Worm (Caenorhabditis elegans) whole organism, young adult: ENCODE data around the gene abu-9.

Source experiments
- B0261.1 ChIP-seq: sonication (generic microtip); optimal IDR thresholded peaks from 2 replicates; lab custom pipeline; 2016; ENCODE audit warnings: mild to moderate bottlenecking, missing genetic modification characterization, moderate library complexity, missing compliant biosample characterization
- D2030.7 ChIP-seq: fragments of 200-800 bp; sonication (Bioruptor generic); IDR thresholded peaks from 2 replicates; pipeline ENCODE4 v1.3.6; 2022; ENCODE audit warnings: missing genetic modification reagents, missing genetic modification characterization, missing compliant biosample characterization
- F10E7.11 ChIP-seq: sonication (generic microtip); optimal IDR thresholded peaks from 2 replicates; lab custom pipeline; 2017; ENCODE audit warnings: mild to moderate bottlenecking, missing genetic modification characterization, moderate library complexity, missing compliant biosample characterization
- F22D6.2 ChIP-seq: sonication (generic microtip); optimal IDR thresholded peaks from 2 replicates; lab custom pipeline; 2016; ENCODE audit warnings: mild to moderate bottlenecking, missing genetic modification characterization, missing compliant biosample characterization
- F52B5.7 ChIP-seq: sonication (generic microtip); optimal IDR thresholded peaks from 2 replicates; lab custom pipeline; 2016; ENCODE audit warnings: mild to moderate bottlenecking, missing genetic modification characterization, missing compliant biosample characterization
- F57A8.1 ChIP-seq: fragments of 200-800 bp; sonication (Bioruptor generic); optimal IDR thresholded peaks from 2 replicates; lab custom pipeline; 2018; ENCODE audit warnings: mild to moderate bottlenecking, missing genetic modification characterization, moderate library complexity, missing compliant biosample characterization
- T07F8.4 ChIP-seq: sonication (generic microtip); optimal IDR thresholded peaks from 2 replicates; lab custom pipeline; 2016; ENCODE audit warnings: mild to moderate bottlenecking, missing genetic modification characterization, moderate library complexity, missing compliant biosample characterization
- Y53G8AR.9 ChIP-seq: fragments of 200-800 bp; sonication (Bioruptor generic); conservative IDR thresholded peaks from 2 replicates; pipeline ENCODE4 v1.3.6; 2022; ENCODE audit warnings: missing genetic modification reagents, missing genetic modification characterization, missing compliant biosample characterization
- Y56A3A.18 ChIP-seq: fragments of 200-800 bp; sonication (Bioruptor generic); IDR thresholded peaks from 2 replicates; pipeline ENCODE4 v1.3.6; 2022; ENCODE audit warnings: missing genetic modification reagents, missing genetic modification characterization, missing compliant biosample characterization
- Y67H2A.10 ChIP-seq: fragments of 200-800 bp; sonication (Bioruptor generic); conservative IDR thresholded peaks from 2 replicates; pipeline ENCODE4 v1.3.6; 2022; ENCODE audit warnings: missing genetic modification reagents, missing genetic modification characterization, missing compliant biosample characterization
- attf-6 ChIP-seq: fragments of 200-800 bp; sonication (Bioruptor generic); IDR thresholded peaks from 2 replicates; pipeline ENCODE4 v1.3.6; 2022; ENCODE audit warnings: missing genetic modification reagents, missing genetic modification characterization, missing compliant biosample characterization
- bed-2 ChIP-seq: fragments of 200-800 bp; sonication (Bioruptor generic); IDR thresholded peaks from 2 replicates; pipeline ENCODE4 v1.3.6; 2022; ENCODE audit warnings: missing genetic modification reagents, missing genetic modification characterization, missing compliant biosample characterization
- cebp-1 ChIP-seq, 2 experiments: fragments of 200-800 bp in 1 of 2; sonication (Bioruptor generic) in 1 of 2; sonication (generic microtip) in 1 of 2; IDR thresholded peaks in 1 of 2; optimal IDR thresholded peaks in 1 of 2; 2 replicates each; pipeline versions ENCODE4 v1.3.6 to Lab custom; 2017 to 2022; ENCODE audit warnings: missing compliant biosample characterization in 2 of 2, missing genetic modification characterization in 2 of 2, mild to moderate bottlenecking in 1 of 2, missing genetic modification reagents in 1 of 2, moderate library complexity in 1 of 2
- cebp-2 ChIP-seq: fragments of 200-800 bp; sonication (Bioruptor generic); IDR thresholded peaks from 2 replicates; pipeline ENCODE4 v1.3.6; 2022; ENCODE audit warnings: missing genetic modification characterization, missing compliant biosample characterization
- ceh-40 ChIP-seq: fragments of 200-800 bp; sonication (Bioruptor generic); IDR thresholded peaks from 2 replicates; pipeline ENCODE4 v1.3.6; 2022; ENCODE audit warnings: missing genetic modification characterization, missing compliant biosample characterization
- ceh-91 ChIP-seq: fragments of 200-800 bp; sonication (Bioruptor generic); IDR thresholded peaks from 2 replicates; pipeline ENCODE4 v1.3.6; 2022; ENCODE audit warnings: missing genetic modification reagents, missing genetic modification characterization, missing compliant biosample characterization
- chd-7 ChIP-seq: sonication (generic microtip); optimal IDR thresholded peaks from 2 replicates; lab custom pipeline; 2016; ENCODE audit warnings: mild to moderate bottlenecking, missing genetic modification characterization, moderate library complexity, missing compliant biosample characterization
- die-1 ChIP-seq: sonication (generic microtip); optimal IDR thresholded peaks from 2 replicates; lab custom pipeline; 2016; ENCODE audit warnings: missing genotype, mild to moderate bottlenecking, missing genetic modification characterization, missing compliant biosample characterization
- efl-1 ChIP-seq: fragments of 150-350 bp; optimal IDR thresholded peaks from 2 replicates; lab custom pipeline; 2014; ENCODE audit warnings: missing biosample characterization, missing genetic modification reagents, missing genetic modification characterization
- egl-44 ChIP-seq: fragments of 200-800 bp; sonication (Bioruptor generic); IDR thresholded peaks from 2 replicates; pipeline ENCODE4 v1.3.6; 2022; ENCODE audit warnings: missing genetic modification reagents, missing genetic modification characterization, missing compliant biosample characterization
- ets-4 ChIP-seq: fragments of 200-800 bp; sonication (Bioruptor generic); optimal IDR thresholded peaks from 2 replicates; lab custom pipeline; 2018; ENCODE audit warnings: mild to moderate bottlenecking, missing genetic modification characterization, missing compliant biosample characterization
- hlh-12 ChIP-seq: sonication (generic microtip); optimal IDR thresholded peaks from 2 replicates; lab custom pipeline; 2016; ENCODE audit warnings: missing genetic modification characterization, missing compliant biosample characterization
- lag-1 ChIP-seq: fragments of 200-800 bp; sonication (Bioruptor generic); IDR thresholded peaks from 2 replicates; pipeline ENCODE4 v1.3.6; 2022; ENCODE audit warnings: missing genetic modification reagents, missing genetic modification characterization, missing compliant biosample characterization
- lin-26 ChIP-seq: fragments of 200-800 bp; sonication (Bioruptor generic); IDR thresholded peaks from 2 replicates; pipeline ENCODE4 v1.3.6; 2022; ENCODE audit warnings: missing genetic modification reagents, missing genetic modification characterization, missing compliant biosample characterization
- lin-35 ChIP-seq, 3 experiments: fragments of 150-350 bp in 2 of 3; sonication (generic microtip) in 1 of 3; optimal IDR thresholded peaks; 2 replicates each; lab custom pipeline; 2014 to 2018; ENCODE audit warnings: missing biosample characterization in 3 of 3, missing genetic modification characterization in 3 of 3, missing genetic modification reagents in 3 of 3
- lin-54 ChIP-seq: fragments of 200-800 bp; sonication (Bioruptor generic); optimal IDR thresholded peaks from 2 replicates; lab custom pipeline; 2018; ENCODE audit warnings: mild to moderate bottlenecking, missing genetic modification characterization, missing compliant biosample characterization
- lir-1 ChIP-seq: fragments of 200-800 bp; sonication (Bioruptor generic); conservative IDR thresholded peaks from 2 replicates; pipeline ENCODE4 v1.3.6; 2022; ENCODE audit warnings: missing genetic modification reagents, missing genetic modification characterization, missing compliant biosample characterization
- lsl-1 ChIP-seq: fragments of 200-800 bp; sonication (Bioruptor generic); optimal IDR thresholded peaks from 2 replicates; lab custom pipeline; 2018; ENCODE audit warnings: mild to moderate bottlenecking, missing genetic modification characterization, moderate library complexity, missing compliant biosample characterization
- lsy-27 ChIP-seq: sonication (generic microtip); optimal IDR thresholded peaks from 2 replicates; lab custom pipeline; 2017; ENCODE audit warnings: missing genetic modification characterization, mild to moderate bottlenecking, missing compliant biosample characterization, antibody characterized with exemption, missing genotype, borderline replicate concordance; ENCODE audit not compliant: insufficient read depth
- nfya-2 ChIP-seq: fragments of 200-800 bp; sonication (Bioruptor generic); IDR thresholded peaks from 2 replicates; pipeline ENCODE4 v1.3.6; 2022; ENCODE audit warnings: missing genetic modification reagents, missing genetic modification characterization, missing compliant biosample characterization
- nfyb-1 ChIP-seq: fragments of 200-800 bp; sonication (Bioruptor generic); IDR thresholded peaks from 2 replicates; pipeline ENCODE4 v1.3.6; 2022; ENCODE audit warnings: missing genetic modification reagents, missing genetic modification characterization, missing compliant biosample characterization
- nhr-179 ChIP-seq: sonication (generic microtip); optimal IDR thresholded peaks from 2 replicates; lab custom pipeline; 2016; ENCODE audit warnings: mild to moderate bottlenecking, missing genetic modification characterization, missing compliant biosample characterization
- nhr-80 ChIP-seq: sonication (generic microtip); optimal IDR thresholded peaks from 2 replicates; lab custom pipeline; 2016; ENCODE audit warnings: missing genetic modification characterization, missing compliant biosample characterization
- pha-4 ChIP-seq: fragments of 150-350 bp; sonication (generic microtip); optimal IDR thresholded peaks from 2 replicates; lab custom pipeline; 2014; ENCODE audit warnings: missing biosample characterization, missing genetic modification reagents, missing genetic modification characterization
- rec-8 ChIP-seq, 2 experiments: sonication (generic microtip); optimal IDR thresholded peaks; 2 replicates each; lab custom pipeline; 2016; ENCODE audit warnings: mild to moderate bottlenecking in 2 of 2, missing genetic modification characterization in 2 of 2, missing genetic modification reagents in 2 of 2, missing genotype in 2 of 2, missing biosample characterization in 1 of 2, missing compliant biosample characterization in 1 of 2, moderate library complexity in 1 of 2
- rpc-1 ChIP-seq, 2 experiments: fragments of 150-350 bp in 1 of 2; sonication (generic microtip) in 1 of 2; optimal IDR thresholded peaks; 2 replicates each; lab custom pipeline; 2014 to 2018; ENCODE audit warnings: missing biosample characterization in 1 of 2, missing genetic modification characterization in 1 of 2, missing genetic modification reagents in 1 of 2, missing genotype in 1 of 2
- snpc-3.4 ChIP-seq: sonication (generic microtip); optimal IDR thresholded peaks from 2 replicates; lab custom pipeline; 2017; ENCODE audit warnings: missing genetic modification characterization, mild to moderate bottlenecking, missing compliant biosample characterization, antibody characterized with exemption, moderate library complexity, missing genotype, missing genetic modification reagents
- unc-62 ChIP-seq: fragments of 150-350 bp; optimal IDR thresholded peaks from 2 replicates; lab custom pipeline; 2014; ENCODE audit warnings: missing biosample characterization, missing genetic modification reagents, missing genetic modification characterization
- xnd-1 ChIP-seq: sonication (generic microtip); optimal IDR thresholded peaks from 2 replicates; lab custom pipeline; 2016; ENCODE audit warnings: missing genotype, missing genetic modification reagents, missing genetic modification characterization, missing compliant biosample characterization
- zfh-2 ChIP-seq: fragments of 200-800 bp; sonication (Bioruptor generic); conservative IDR thresholded peaks from 2 replicates; pipeline ENCODE4 v1.3.6; 2022; ENCODE audit warnings: missing genetic modification reagents, missing genetic modification characterization, missing compliant biosample characterization
- zim-3 ChIP-seq: sonication (generic microtip); optimal IDR thresholded peaks from 2 replicates; lab custom pipeline; 2017; ENCODE audit warnings: mild to moderate bottlenecking, missing genetic modification characterization, moderate library complexity, missing compliant biosample characterization
- ztf-22 ChIP-seq: fragments of 200-800 bp; sonication (Bioruptor generic); optimal IDR thresholded peaks from 2 replicates; lab custom pipeline; 2018; ENCODE audit warnings: mild to moderate bottlenecking, missing genetic modification characterization, moderate library complexity, missing compliant biosample characterization
- ztf-28 ChIP-seq: fragments of 200-800 bp; sonication (Bioruptor generic); IDR thresholded peaks from 2 replicates; pipeline ENCODE4 v1.3.6; 2022; ENCODE audit warnings: missing genetic modification reagents, missing genetic modification characterization, missing compliant biosample characterization

abu-9 gene

DNA sequence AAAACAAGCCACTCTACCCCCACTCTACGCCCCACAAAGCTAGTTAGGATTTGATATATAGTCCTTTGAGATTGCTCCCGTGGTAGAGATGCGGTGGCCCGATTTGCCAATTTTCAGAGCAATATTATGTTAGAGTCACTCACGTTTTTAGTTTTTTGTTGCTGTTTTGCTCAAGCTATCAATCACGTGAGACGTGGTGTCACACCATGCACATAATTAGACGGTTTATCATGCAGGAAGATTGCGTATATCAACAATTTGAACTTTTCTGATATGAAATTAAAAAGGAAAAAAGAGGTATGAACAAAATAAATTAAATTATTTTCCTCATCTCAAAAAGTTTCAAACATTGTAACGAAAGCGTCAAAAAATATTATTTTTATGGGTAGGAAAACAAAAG lies 34.4 kb downstream of the abu-9 start:
- TF ChIP-seq lin-26 (no peak), ztf-28 (no peak), cebp-1 (GFP tag; IDR thresholded peaks at IDR 0.05; lab: Robert Waterston, UW) (no peak), cebp-1 (tag; optimal IDR thresholded peaks at IDR 0.05; lab: Kevin White, UChicago) (no peak), efl-1 (GFP tag; lab: Kevin White, UChicago) (no peak), hlh-12 (tag; lab: Kevin White, UChicago) (no peak), Y53G8AR.9 (GFP tag; lab: Robert Waterston, UW) (no peak), nhr-80 (tag; lab: Kevin White, UChicago) (peak; percentile 51)

DNA sequence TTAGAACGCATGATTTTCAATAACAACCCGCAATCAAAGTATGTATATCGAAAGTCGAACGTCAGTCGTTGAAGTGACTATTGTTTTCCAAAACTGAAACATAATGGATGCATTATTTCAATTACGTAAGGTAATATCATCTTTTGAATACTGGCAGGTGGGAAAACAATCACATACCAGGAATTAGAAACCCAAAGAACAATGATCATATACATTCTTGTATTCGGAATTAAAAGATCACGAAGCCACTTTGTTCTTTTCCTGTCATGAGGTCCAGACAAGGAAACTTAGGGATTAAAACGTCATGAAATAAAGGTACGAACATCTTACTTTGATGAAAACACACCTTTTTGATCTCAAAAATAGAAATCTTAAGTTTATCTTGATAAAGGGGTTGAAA lies 40.5 kb downstream of the abu-9 start:
- no peak for TF ChIP-seq egl-44 (GFP tag; lab: Robert Waterston, UW)
- no peak for TF ChIP-seq lin-35 (GFP tag; optimal IDR thresholded peaks at IDR 0.05; lab: Kevin White, UChicago)

DNA sequence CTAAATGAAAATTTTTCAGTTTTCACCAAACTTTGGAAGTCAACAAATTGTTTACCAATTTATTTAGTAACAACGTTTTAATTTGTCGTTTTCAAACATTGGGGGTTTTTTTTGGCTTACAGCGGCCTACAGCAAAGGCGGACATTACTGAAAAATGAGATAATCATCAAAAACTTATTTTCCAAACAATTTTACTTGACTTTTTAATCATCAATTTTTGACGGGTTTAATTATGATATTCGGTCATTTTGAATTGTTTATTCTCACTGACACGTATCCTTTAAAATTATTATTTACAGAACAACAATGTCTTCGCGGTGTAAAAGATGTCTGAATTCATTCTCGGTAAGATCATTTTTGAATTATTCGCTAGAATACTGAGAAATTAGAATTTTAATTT lies 45.6 kb downstream of the abu-9 start, which contains the start of gene F40B5.2:
F40B5.2 (plus strand) TSS at position 301 of the 400 bp plus-strand sequence.
- TF ChIP-seq nfyb-1 (GFP tag; lab: Robert Waterston, UW) (no peak), egl-44 (GFP tag; lab: Robert Waterston, UW) (no peak), pha-4 (no peak), Y56A3A.18 (no peak), F52B5.7 (no peak), B0261.1 (tag; lab: Kevin White, UChicago) (no peak), ztf-22 (GFP tag; lab: Kevin White, UChicago) (no peak), ceh-40 (GFP tag; lab: Robert Waterston, UW) (no peak), nhr-179 (tag; lab: Kevin White, UChicago) (no peak), zim-3 (no peak), F57A8.1 (no peak), rec-8 (tag; optimal IDR thresholded peaks at IDR 0.05; lab: Kevin White, UChicago) (no peak), lin-54 (no peak), lag-1 (GFP tag; lab: Robert Waterston, UW) (no peak), nfya-2 (GFP tag; lab: Robert Waterston, UW) (no peak)

DNA sequence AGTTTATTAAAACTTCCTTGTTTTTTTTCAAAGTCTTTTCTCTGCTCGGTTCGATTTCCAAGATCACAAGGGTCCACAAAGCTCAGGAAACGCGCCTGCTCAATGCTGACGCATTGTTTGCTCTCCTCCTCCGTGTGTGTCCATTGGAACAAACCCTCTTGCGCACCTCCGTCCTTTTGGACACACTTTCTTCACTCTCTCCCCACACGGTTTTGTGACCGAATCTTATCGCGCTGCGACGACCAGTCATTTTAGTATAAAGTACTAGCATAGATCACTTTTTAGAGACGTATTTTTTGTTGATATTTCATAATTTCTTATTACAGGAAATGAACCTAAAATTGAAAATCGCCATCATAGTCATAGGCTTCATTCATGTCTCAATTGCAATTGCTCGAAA lies 46.3 kb downstream of the abu-9 start:
- 0 out of 2 replicates have a peak, but pooled peaks have one; percentile 43 for TF ChIP-seq Y53G8AR.9 (GFP tag; lab: Robert Waterston, UW)
- no peak for TF ChIP-seq egl-44 (GFP tag; lab: Robert Waterston, UW)
- TF ChIP-seq lag-1 (GFP tag; lab: Robert Waterston, UW), result no peak
- TF ChIP-seq D2030.7, result no peak
- TF ChIP-seq rpc-1 (optimal IDR thresholded peaks at IDR 0.05; lab: Kevin White, UChicago), result no peak
- TF ChIP-seq rpc-1 (tag; optimal IDR thresholded peaks at IDR 0.05; lab: Kevin White, UChicago), result no peak
- TF ChIP-seq lsy-27 (tag; lab: Kevin White, UChicago), result no peak
- no peak for TF ChIP-seq die-1
- TF ChIP-seq pha-4, result no peak
- TF ChIP-seq lsl-1, result no peak
- TF ChIP-seq F10E7.11 (tag; lab: Kevin White, UChicago), result no peak
- no peak for TF ChIP-seq cebp-2 (GFP tag; lab: Robert Waterston, UW)
- TF ChIP-seq chd-7 (tag; lab: Kevin White, UChicago), result no peak
- TF ChIP-seq lir-1 (GFP tag; lab: Robert Waterston, UW), result peak; percentile 46; the same call in 1 of the 2 replicates
- TF ChIP-seq Y67H2A.10 (GFP tag; lab: Robert Waterston, UW), result no peak
- no peak for TF ChIP-seq attf-6
- no peak for TF ChIP-seq T07F8.4 (tag; lab: Kevin White, UChicago)
- no peak for TF ChIP-seq bed-2 (GFP tag; lab: Robert Waterston, UW)
- TF ChIP-seq ets-4, result no peak
- TF ChIP-seq ceh-40 (GFP tag; lab: Robert Waterston, UW), result no peak
- no peak for TF ChIP-seq lin-54
- TF ChIP-seq snpc-3.4 (tag; lab: Kevin White, UChicago), result no peak
- no peak for TF ChIP-seq F22D6.2
- TF ChIP-seq zfh-2 (GFP tag; lab: Robert Waterston, UW), result no peak
- no peak for TF ChIP-seq hlh-12 (tag; lab: Kevin White, UChicago)
- no peak for TF ChIP-seq xnd-1
- no peak for TF ChIP-seq ceh-91 (GFP tag; lab: Robert Waterston, UW)
- no peak for TF ChIP-seq unc-62 (GFP tag; lab: Kevin White, UChicago)
